Fruit fly (Drosophila melanogaster): Measurements from ENCODE around the gene Cyp4g1.

- TF ChIP-seq fru (GFP tag; optimal IDR thresholded peaks at IDR 0.05) (peak; percentile 98), HLH106 (tag; optimal IDR thresholded peaks at IDR 0.05) (peak; percentile 96), psq (GFP tag; optimal IDR thresholded peaks at IDR 0.05) (peak; percentile 95)
Measured at dm6 chrX:493445-494190, 24.5 kb upstream of the Cyp4g1 start, which contains the start of gene CG17896.

Measured in whole organism, wandering third instar larva.